Worm (Caenorhabditis elegans): ENCODE data around the gene F41B4.2.

ce11 chrX:6799776-6800175, 35.3 kb downstream of the F41B4.2 start, which contains the start of gene M03A8.3:
- TF ChIP-seq nhr-12 (tag; optimal IDR thresholded peaks at IDR 0.05) (no peak), rnt-1 (tag; optimal IDR thresholded peaks at IDR 0.05) (no peak)

Measured in whole organism, L1 larva.